Worm (Caenorhabditis elegans): ENCODE results near the gene Y105C5B.11.

Y105C5B.11 gene

ce11 chrIV:15931176-15931575 lies 10.1 kb downstream of the Y105C5B.11 start (continued):
- TF ChIP-seq attf-3 (GFP tag; conservative IDR thresholded peaks at IDR 0.05) (no peak), ceh-27 (GFP tag; optimal IDR thresholded peaks at IDR 0.05) (peak; percentile 97), hmg-20 (GFP tag; IDR thresholded peaks at IDR 0.05) (no peak), atf-7 (tag; optimal IDR thresholded peaks at IDR 0.05) (peak; percentile 1), ztf-18 (tag; optimal IDR thresholded peaks at IDR 0.05) (peak; percentile 63), lir-1 (GFP tag; conservative IDR thresholded peaks at IDR 0.05) (no peak), pbrm-1 (GFP tag; IDR thresholded peaks at IDR 0.05) (peak; percentile 9; the same call in 1 of the 2 replicates), somi-1 (GFP tag; optimal IDR thresholded peaks at IDR 0.05) (peak; percentile 14), cebp-1 (GFP tag; IDR thresholded peaks at IDR 0.05) (0 out of 2 replicates have a peak, but pooled peaks have one; percentile 33), cebp-1 (tag; optimal IDR thresholded peaks at IDR 0.05) (no peak), Y67H2A.10 (GFP tag; conservative IDR thresholded peaks at IDR 0.05) (no peak), ceh-58 (GFP tag; IDR thresholded peaks at IDR 0.05) (no peak), madf-6 (GFP tag; IDR thresholded peaks at IDR 0.05) (peak; percentile 39; the same call in 1 of the 2 replicates), nhr-179 (tag; optimal IDR thresholded peaks at IDR 0.05) (no peak), repo-1 (tag; optimal IDR thresholded peaks at IDR 0.05) (peak; percentile 69), rcor-1 (GFP tag; IDR thresholded peaks at IDR 0.05) (peak; percentile 58; the same call in 1 of the 2 replicates), nhr-90 (tag; optimal IDR thresholded peaks at IDR 0.05) (peak; percentile 54), hlh-26 (GFP tag; conservative IDR thresholded peaks at IDR 0.05) (no peak), pha-4 (tag; optimal IDR thresholded peaks at IDR 0.05) (no peak), F52B5.7 (tag; optimal IDR thresholded peaks at IDR 0.05) (no peak), ceh-40 (GFP tag; IDR thresholded peaks at IDR 0.05) (0 out of 2 replicates have a peak, but pooled peaks have one; percentile 74), F39B2.1 (GFP tag; IDR thresholded peaks at IDR 0.05) (no peak), nfya-1 (tag; optimal IDR thresholded peaks at IDR 0.05; ENCODE audit: borderline replicate concordance, insufficient read depth) (no peak), C17E4.6 (GFP tag; IDR thresholded peaks at IDR 0.05) (no peak), chd-7 (tag; optimal IDR thresholded peaks at IDR 0.05) (no peak), F10E7.11 (tag; optimal IDR thresholded peaks at IDR 0.05) (peak; percentile 25), snpc-3.4 (tag; optimal IDR thresholded peaks at IDR 0.05) (peak; percentile 69), sea-2 (GFP tag; IDR thresholded peaks at IDR 0.05) (no peak), nhr-80 (tag; optimal IDR thresholded peaks at IDR 0.05) (peak; percentile 15), T26A5.8 (tag; optimal IDR thresholded peaks at IDR 0.05) (no peak), unc-62 (GFP tag; optimal IDR thresholded peaks at IDR 0.05) (no peak)

ce11 chrIV:15930694-15931093 lies 10.6 kb downstream of the Y105C5B.11 start:
- TF ChIP-seq zfh-2 (GFP tag; conservative IDR thresholded peaks at IDR 0.05) = no peak
- no peak for TF ChIP-seq unc-130 (GFP tag; optimal IDR thresholded peaks at IDR 0.05)
- TF ChIP-seq let-607 (tag; optimal IDR thresholded peaks at IDR 0.05) = no peak
- no peak for TF ChIP-seq hlh-12 (tag; optimal IDR thresholded peaks at IDR 0.05)
- TF ChIP-seq ztf-22 (GFP tag; optimal IDR thresholded peaks at IDR 0.05) = no peak
- no peak for TF ChIP-seq ceh-100 (GFP tag; IDR thresholded peaks at IDR 0.05)

ce11 chrIV:15930281-15930680 lies 11.0 kb downstream of the Y105C5B.11 start, which contains the start of gene Y105C5B.9:
Gene Y105C5B.9 (plus strand): TSS chrIV:15930581.
- no peak for TF ChIP-seq ztf-22 (GFP tag; optimal IDR thresholded peaks at IDR 0.05)
- TF ChIP-seq ztf-6 (GFP tag; IDR thresholded peaks at IDR 0.05) = no peak
- no peak for TF ChIP-seq mes-4 (tag; optimal IDR thresholded peaks at IDR 0.05)
- no peak for TF ChIP-seq madf-3 (GFP tag; IDR thresholded peaks at IDR 0.05)
- no peak for TF ChIP-seq rpc-1 (optimal IDR thresholded peaks at IDR 0.05)
- TF ChIP-seq rpc-1 (tag; optimal IDR thresholded peaks at IDR 0.05) = no peak
- no peak for TF ChIP-seq snpc-4 (GFP tag; optimal IDR thresholded peaks at IDR 0.05)
- no peak for TF ChIP-seq snpc-4 (tag; optimal IDR thresholded peaks at IDR 0.05)
- no peak for TF ChIP-seq bed-1 (GFP tag; IDR thresholded peaks at IDR 0.05)
- TF ChIP-seq ztf-26 (tag; optimal IDR thresholded peaks at IDR 0.05) = no peak

Data from whole organism, young adult.